Worm (Caenorhabditis elegans): ENCODE data around the gene T24C4.5.

DNA sequence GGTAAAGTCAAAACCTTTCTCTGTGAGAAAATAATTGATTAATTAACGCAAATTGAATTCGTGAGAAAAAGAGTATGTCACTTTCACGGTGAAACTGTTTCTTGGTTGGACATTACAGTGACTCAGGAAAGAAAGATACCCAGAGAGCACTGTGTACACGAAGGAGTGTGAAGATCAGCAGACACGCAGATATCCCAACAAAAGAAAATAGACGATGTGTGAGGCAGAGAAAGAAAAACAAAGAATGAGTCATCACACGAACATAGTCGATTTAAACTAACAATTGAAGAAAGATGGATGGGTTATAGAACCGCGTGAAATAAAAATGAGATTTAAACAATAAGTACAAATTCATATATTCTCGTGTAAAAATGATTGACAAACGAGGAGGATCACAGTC lies 28.5 kb upstream of the T24C4.5 start:
- no peak for TF ChIP-seq fkh-10 (GFP tag; optimal IDR thresholded peaks at IDR 0.05)
- no peak for TF ChIP-seq dmd-8 (GFP tag; IDR thresholded peaks at IDR 0.05)
- TF ChIP-seq egl-27 (tag; optimal IDR thresholded peaks at IDR 0.05), result no peak
